Worm (Caenorhabditis elegans): ENCODE measurements around the gene D2062.4.
"Not testable (repeated sequence)": the region's sequence is repeated elsewhere in the genome, so short reads cannot be mapped to it uniquely, and the experiment has no call there.

Gene D2062.4

ce11 chrII:2639401-2640088 lies 16.3 kb downstream of the D2062.4 start, which contains the start of gene F22E5.8:
Gene F22E5.8 (plus strand): TSS chrII:2640038.
- not testable (repeated sequence) for TF ChIP-seq ces-1 (GFP tag; optimal IDR thresholded peaks at IDR 0.05); skn-1 (tag; optimal IDR thresholded peaks at IDR 0.05); Y48G9A.11 (GFP tag; IDR thresholded peaks at IDR 0.05)

ce11 chrII:2640982-2641381 lies 17.8 kb downstream of the D2062.4 start, which contains the start of gene F22E5.23:
Gene F22E5.23 (plus strand): TSS chrII:2641282.
- no peak for TF ChIP-seq jun-1 (tag; optimal IDR thresholded peaks at IDR 0.05)
- no peak for TF ChIP-seq zfp-2 (tag; optimal IDR thresholded peaks at IDR 0.05)
- TF ChIP-seq T20F7.1 (GFP tag; optimal IDR thresholded peaks at IDR 0.05) = no peak
- TF ChIP-seq nhr-48 (tag; optimal IDR thresholded peaks at IDR 0.05) = no peak
- no peak for TF ChIP-seq spr-1 (tag; optimal IDR thresholded peaks at IDR 0.05)
- TF ChIP-seq lin-1 (GFP tag; IDR thresholded peaks at IDR 0.05) = no peak
- no peak for TF ChIP-seq dmd-6 (GFP tag; IDR thresholded peaks at IDR 0.05)
- TF ChIP-seq ztf-7 (tag; optimal IDR thresholded peaks at IDR 0.05) = no peak
- TF ChIP-seq mdl-1 (tag; optimal IDR thresholded peaks at IDR 0.05) = no peak
- TF ChIP-seq fos-1 (tag; optimal IDR thresholded peaks at IDR 0.05) = no peak
- no peak for TF ChIP-seq ZK546.5 (tag; optimal IDR thresholded peaks at IDR 0.05)
- no peak for TF ChIP-seq T26A8.4 (GFP tag; IDR thresholded peaks at IDR 0.05)
- TF ChIP-seq snpc-4 (tag; optimal IDR thresholded peaks at IDR 0.05) = no peak
- no peak for TF ChIP-seq hlh-30 (tag; optimal IDR thresholded peaks at IDR 0.05; ENCODE audit: insufficient read depth)
- no peak for TF ChIP-seq lir-3 (tag; optimal IDR thresholded peaks at IDR 0.05)
- TF ChIP-seq rbr-2 (tag; optimal IDR thresholded peaks at IDR 0.05) = no peak
- TF ChIP-seq lin-13 (GFP tag; optimal IDR thresholded peaks at IDR 0.05) = no peak

ce11 chrII:2641777-2642176 lies 18.6 kb downstream of the D2062.4 start, which contains the start of gene F22E5.7:
Gene F22E5.7 (plus strand): TSS chrII:2642077.
- TF ChIP-seq ces-1 (GFP tag; optimal IDR thresholded peaks at IDR 0.05) = no peak
- TF ChIP-seq lsy-2 (tag; optimal IDR thresholded peaks at IDR 0.05) = no peak
- TF ChIP-seq lin-15B (tag; optimal IDR thresholded peaks at IDR 0.05) = no peak
- no peak for TF ChIP-seq daf-16 (GFP tag; optimal IDR thresholded peaks at IDR 0.05)
- no peak for TF ChIP-seq daf-16 (tag; optimal IDR thresholded peaks at IDR 0.05)
- TF ChIP-seq ceh-32 (tag; optimal IDR thresholded peaks at IDR 0.05; ENCODE audit: poor library complexity) = no peak
- TF ChIP-seq mes-2 (tag; optimal IDR thresholded peaks at IDR 0.05; ENCODE audit: poor library complexity, severe bottlenecking) = no peak

- TF ChIP-seq mxl-2 (GFP tag; conservative IDR thresholded peaks at IDR 0.05) = no peak
- no peak for TF ChIP-seq unc-62 (GFP tag; optimal IDR thresholded peaks at IDR 0.05 in 1 of 2)
- no peak for TF ChIP-seq unc-62 (tag; optimal IDR thresholded peaks at IDR 0.05)
- no peak for TF ChIP-seq aha-1 (tag)
- TF ChIP-seq fkh-10 (GFP tag; optimal IDR thresholded peaks at IDR 0.05) = no peak
- no peak for TF ChIP-seq gei-8 (GFP tag; optimal IDR thresholded peaks at IDR 0.05)
- no peak for TF ChIP-seq cey-2 (tag; optimal IDR thresholded peaks at IDR 0.05; ENCODE audit: borderline replicate concordance, insufficient read depth)
- TF ChIP-seq ZK546.5 (tag; optimal IDR thresholded peaks at IDR 0.05) = no peak
- TF ChIP-seq nhr-25 (tag; optimal IDR thresholded peaks at IDR 0.05; ENCODE audit: borderline replicate concordance, insufficient read depth) = no peak
- TF ChIP-seq attf-4 (tag; optimal IDR thresholded peaks at IDR 0.05) = no peak
- TF ChIP-seq egl-43 (GFP tag; IDR thresholded peaks at IDR 0.05) = no peak
- no peak for TF ChIP-seq dve-1 (tag; optimal IDR thresholded peaks at IDR 0.05; ENCODE audit: insufficient read depth)
- TF ChIP-seq nhr-77 (tag; optimal IDR thresholded peaks at IDR 0.05) = no peak
- TF ChIP-seq daf-19 (GFP tag; conservative IDR thresholded peaks at IDR 0.05) = no peak
- no peak for TF ChIP-seq zip-11 (GFP tag; IDR thresholded peaks at IDR 0.05)
Measured at ce11 chrII:2644498-2644897, 21.3 kb downstream of the D2062.4 start, which contains the start of gene F22E5.11. Gene F22E5.11 (minus strand): TSS chrII:2644598.
